Worm (Caenorhabditis elegans) whole organism, L3 larva: ENCODE data around the gene msd-4.

Source experiments
- aly-2 ChIP-seq: fragments of 150-350 bp; optimal IDR thresholded peaks from 2 replicates; lab custom pipeline; 2014; ENCODE audit warnings: missing biosample characterization, missing genetic modification characterization
- ceh-28 ChIP-seq: fragments of 150-350 bp; optimal IDR thresholded peaks from 2 replicates; lab custom pipeline; 2014; ENCODE audit warnings: missing biosample characterization, missing genetic modification reagents, missing genetic modification characterization
- ceh-82 ChIP-seq: fragments of 150-350 bp; optimal IDR thresholded peaks from 2 replicates; lab custom pipeline; 2014; ENCODE audit warnings: missing biosample characterization, missing genetic modification characterization
- elt-1 ChIP-seq: fragments of 150-350 bp; optimal IDR thresholded peaks from 2 replicates; lab custom pipeline; 2014; ENCODE audit warnings: missing biosample characterization, missing genetic modification characterization
- elt-2 ChIP-seq: sonication (generic microtip); optimal IDR thresholded peaks from 2 replicates; lab custom pipeline; 2016; ENCODE audit warnings: missing genetic modification reagents, mild to moderate bottlenecking, missing genetic modification characterization, missing compliant biosample characterization
- elt-3 ChIP-seq, 3 experiments: fragments of 150-350 bp in 1 of 3; sonication (generic microtip) in 2 of 3; optimal IDR thresholded peaks; 2 replicates in 2 of 3; 4 replicates in 1 of 3; lab custom pipeline; 2014 to 2017; ENCODE audit warnings: missing biosample characterization in 3 of 3, missing genetic modification characterization in 3 of 3
- eor-1 ChIP-seq, 2 experiments: fragments of 150-350 bp; optimal IDR thresholded peaks; 2 replicates each; lab custom pipeline; 2014 to 2018; ENCODE audit warnings: missing biosample characterization in 2 of 2, missing genetic modification characterization in 2 of 2
- fkh-10 ChIP-seq: sonication (generic microtip); optimal IDR thresholded peaks from 2 replicates; lab custom pipeline; 2017; ENCODE audit warnings: missing biosample characterization, missing genetic modification reagents, missing genetic modification characterization
- fos-1 ChIP-seq: fragments of 150-350 bp; optimal IDR thresholded peaks from 2 replicates; lab custom pipeline; 2014; ENCODE audit warnings: missing biosample characterization, missing genetic modification characterization
- hmg-11 ChIP-seq: sonication (generic microtip); optimal IDR thresholded peaks from 2 replicates; lab custom pipeline; 2016; ENCODE audit warnings: missing genetic modification characterization, missing compliant biosample characterization
- jun-1 ChIP-seq: fragments of 150-350 bp; optimal IDR thresholded peaks from 2 replicates; lab custom pipeline; 2014; ENCODE audit warnings: missing biosample characterization, missing genetic modification reagents, missing genetic modification characterization
- lin-15B ChIP-seq: fragments of 150-350 bp; optimal IDR thresholded peaks from 2 replicates; lab custom pipeline; 2014; ENCODE audit warnings: missing biosample characterization, missing genetic modification characterization
- lsy-12 ChIP-seq: sonication (generic microtip); optimal IDR thresholded peaks from 2 replicates; lab custom pipeline; 2016; ENCODE audit warnings: mild to moderate bottlenecking, missing genetic modification characterization, missing compliant biosample characterization
- nfya-1 ChIP-seq: sonication (generic microtip); optimal IDR thresholded peaks from 2 replicates; lab custom pipeline; 2017; ENCODE audit warnings: missing genetic modification characterization, mild to moderate bottlenecking, missing compliant biosample characterization, antibody characterized with exemption, moderate library complexity; ENCODE audit not compliant: insufficient read depth
- nhr-11 ChIP-seq: fragments of 150-350 bp; optimal IDR thresholded peaks from 2 replicates; lab custom pipeline; 2014; ENCODE audit warnings: missing biosample characterization, missing genetic modification characterization
- nhr-12 ChIP-seq: fragments of 150-350 bp; optimal IDR thresholded peaks from 2 replicates; lab custom pipeline; 2014; ENCODE audit warnings: missing biosample characterization, missing genetic modification characterization
- nhr-76 ChIP-seq: fragments of 150-350 bp; sonication (generic microtip); optimal IDR thresholded peaks from 5 replicates; lab custom pipeline; 2014; ENCODE audit warnings: missing biosample characterization, missing genetic modification characterization
- nhr-77 ChIP-seq: fragments of 150-350 bp; optimal IDR thresholded peaks from 2 replicates; lab custom pipeline; 2014; ENCODE audit warnings: missing biosample characterization, missing genetic modification characterization
- pha-4 ChIP-seq: fragments of 150-350 bp; optimal IDR thresholded peaks from 2 replicates; lab custom pipeline; 2014; ENCODE audit warnings: missing biosample characterization, missing genetic modification reagents, missing genetic modification characterization
- pqm-1 ChIP-seq: fragments of 150-350 bp; optimal IDR thresholded peaks from 2 replicates; lab custom pipeline; 2017; ENCODE audit warnings: missing biosample characterization, missing genetic modification characterization, inconsistent platforms
- sea-2 ChIP-seq: fragments of 150-350 bp; sonication (generic microtip); optimal IDR thresholded peaks from 4 replicates; lab custom pipeline; 2014; ENCODE audit warnings: missing biosample characterization, missing genetic modification reagents, missing genetic modification characterization
- skn-1 ChIP-seq: fragments of 150-350 bp; optimal IDR thresholded peaks from 2 replicates; lab custom pipeline; 2014; ENCODE audit warnings: missing biosample characterization, missing genetic modification characterization
- snpc-4 ChIP-seq: fragments of 150-350 bp; optimal IDR thresholded peaks from 2 replicates; lab custom pipeline; 2014; ENCODE audit warnings: missing biosample characterization, missing genetic modification characterization
- tbx-2 ChIP-seq: sonication (generic microtip); optimal IDR thresholded peaks from 2 replicates; lab custom pipeline; 2016; ENCODE audit warnings: mild to moderate bottlenecking, missing genetic modification characterization, missing compliant biosample characterization
- zag-1 ChIP-seq: fragments of 150-350 bp; optimal IDR thresholded peaks from 2 replicates; lab custom pipeline; 2014; ENCODE audit warnings: missing biosample characterization, missing genetic modification characterization

msd-4 gene

DNA sequence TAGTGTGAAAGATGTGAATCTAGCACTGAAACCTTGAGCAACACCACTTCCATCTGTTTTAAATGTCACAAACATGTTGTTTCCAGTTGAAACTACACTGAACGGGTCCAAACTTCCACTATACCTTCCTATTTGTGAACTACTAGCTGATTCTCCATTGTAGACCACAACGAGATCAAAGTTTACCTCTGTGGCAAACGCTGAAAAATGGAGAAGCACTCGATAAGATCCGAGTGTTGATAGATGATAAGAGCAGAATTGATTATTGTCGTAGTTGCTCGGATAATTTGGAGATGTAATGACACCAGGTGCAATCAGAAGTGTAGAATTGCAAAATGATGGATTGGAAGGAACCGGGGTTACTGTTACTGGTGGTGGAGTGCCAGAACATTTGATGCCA lies 13.4 kb upstream of the msd-4 start:
- peak; percentile 37 for TF ChIP-seq pqm-1 (tag; lab: Kevin White, UChicago)
- no peak for TF ChIP-seq snpc-4 (tag; lab: Kevin White, UChicago)
- TF ChIP-seq fos-1, result no peak
- TF ChIP-seq nhr-11 (tag; lab: Kevin White, UChicago), result no peak
- peak; percentile 72 for TF ChIP-seq elt-2 (tag; lab: Kevin White, UChicago)

DNA sequence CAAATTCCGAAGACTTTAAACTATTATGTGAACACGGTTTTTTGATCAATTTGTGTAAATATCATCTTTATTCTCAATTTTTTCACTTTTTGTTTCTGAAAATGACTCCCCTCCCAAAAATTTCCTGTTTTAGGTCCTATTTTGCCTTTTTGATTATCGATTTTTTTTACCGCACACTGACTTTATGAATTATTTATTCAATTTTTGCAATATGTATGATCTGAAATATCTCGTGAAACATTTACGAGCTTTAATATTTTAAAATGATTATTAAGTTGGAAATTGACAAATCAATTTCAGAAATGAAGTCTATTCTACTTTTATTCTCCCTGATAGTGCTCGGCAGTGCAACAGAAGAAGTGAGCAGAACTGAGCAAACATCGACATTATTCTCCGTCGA lies 10.9 kb upstream of the msd-4 start, which contains the start of gene C35D10.1:
TSS of gene C35D10.1 (plus strand) at position 301 of the 400 bp plus-strand sequence.
- no peak for TF ChIP-seq elt-2 (tag; lab: Kevin White, UChicago)
- TF ChIP-seq lin-15B (tag; lab: Kevin White, UChicago), result no peak
- peak; percentile 15 for TF ChIP-seq ceh-28 (tag; lab: Kevin White, UChicago)

ce11 chrIII:4878281-4878680 lies 9.7 kb upstream of the msd-4 start, which contains the start of the genes tost-1 and arx-6:
Gene tost-1 (minus strand): TSS chrIII:4878311.
Gene arx-6 (plus strand): TSS chrIII:4878658.
- TF ChIP-seq lin-15B (tag; lab: Kevin White, UChicago), result peak; percentile 61
- no peak for TF ChIP-seq nhr-77
- no peak for TF ChIP-seq aly-2 (tag; lab: Kevin White, UChicago)
- peak; percentile 47 for TF ChIP-seq nfya-1 (tag; lab: Kevin White, UChicago)
- TF ChIP-seq sea-2 (GFP tag; lab: Kevin White, UChicago), result no peak
- peak; percentile 27 for TF ChIP-seq skn-1 (tag; lab: Kevin White, UChicago)
- no peak for TF ChIP-seq pqm-1 (tag; lab: Kevin White, UChicago)
- no peak for TF ChIP-seq hmg-11
- no peak for TF ChIP-seq nhr-11 (tag; lab: Kevin White, UChicago)
- peak; percentile 3 for TF ChIP-seq elt-2 (tag; lab: Kevin White, UChicago)
- peak; percentile 29 for TF ChIP-seq snpc-4 (tag; lab: Kevin White, UChicago)
- TF ChIP-seq, all 47 proteins: peak for 5

ce11 chrIII:4875663-4876062 lies 7.1 kb upstream of the msd-4 start:
- no peak for TF ChIP-seq hmg-11
- TF ChIP-seq elt-1 (tag; lab: Kevin White, UChicago), result no peak
- TF ChIP-seq fkh-10 (GFP tag; lab: Kevin White, UChicago), result peak; percentile 39

ce11 chrIII:4874671-4875070 lies 6.1 kb upstream of the msd-4 start, which contains the start of gene C35D10.12:
Gene C35D10.12 (minus strand): TSS chrIII:4874771.
- no peak for TF ChIP-seq nhr-12 (tag; lab: Kevin White, UChicago)
- TF ChIP-seq eor-1 (tag; optimal IDR thresholded peaks at IDR 0.05; lab: Kevin White, UChicago), result no peak
- no peak for TF ChIP-seq fkh-10 (GFP tag; lab: Kevin White, UChicago)
- no peak for TF ChIP-seq sea-2 (GFP tag; lab: Kevin White, UChicago)
- no peak for TF ChIP-seq jun-1
- no peak for TF ChIP-seq aly-2 (tag; lab: Kevin White, UChicago)
- TF ChIP-seq skn-1 (tag; lab: Kevin White, UChicago), result no peak
- TF ChIP-seq zag-1, result no peak
- no peak for TF ChIP-seq pha-4 (tag; lab: Kevin White, UChicago)

DNA sequence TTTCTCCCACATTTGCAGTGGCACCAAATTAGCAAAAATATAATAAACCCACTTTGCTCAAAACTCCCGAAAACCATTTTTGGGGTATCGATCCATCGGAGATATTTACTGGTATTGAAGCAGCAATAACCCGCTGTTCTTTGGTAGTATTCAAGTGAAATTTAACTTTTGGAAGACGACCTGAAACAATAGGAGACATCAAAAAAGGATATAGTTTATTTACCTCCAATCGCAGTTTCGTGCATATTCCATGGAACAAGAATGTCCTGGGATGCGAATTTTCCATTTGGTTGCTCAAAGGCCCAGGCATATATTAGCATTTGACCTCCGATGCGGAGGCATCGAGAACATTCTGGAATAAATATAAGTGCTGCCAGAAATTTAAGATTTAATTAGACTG lies 4.9 kb upstream of the msd-4 start:
- TF ChIP-seq snpc-4 (tag; lab: Kevin White, UChicago) (no peak), elt-3 (tag; optimal IDR thresholded peaks at IDR 0.05; lab: Kevin White, UChicago) (no peak), ceh-28 (tag; lab: Kevin White, UChicago) (no peak), lsy-12 (tag; lab: Kevin White, UChicago) (no peak), nfya-1 (tag; lab: Kevin White, UChicago) (no peak)

ce11 chrIII:4870478-4870877 lies 1.9 kb upstream of the msd-4 start, which contains the start of gene gipc-1:
Gene gipc-1 (plus strand): TSS chrIII:4870778.
- TF ChIP-seq nhr-76 (tag; lab: Kevin White, UChicago) (no peak), elt-2 (tag; lab: Kevin White, UChicago) (no peak), nhr-11 (tag; lab: Kevin White, UChicago) (no peak), ceh-82 (tag; lab: Kevin White, UChicago) (no peak), tbx-2 (tag; lab: Kevin White, UChicago) (no peak), nhr-12 (tag; lab: Kevin White, UChicago) (no peak)
- TF ChIP-seq, all 47 proteins: peak for 0
